Worm (Caenorhabditis elegans) whole organism, late embryonic: ENCODE data around the gene H20E11.2.
"Not testable (repeated sequence)": the region's sequence is repeated elsewhere in the genome, so short reads cannot be mapped to it uniquely, and the experiment has no call there.

Experiments used
- ama-1 ChIP-seq: fragments of 150-350 bp; optimal IDR thresholded peaks from 2 replicates; lab custom pipeline; 2014
- ceh-18 ChIP-seq: sonication (generic microtip); optimal IDR thresholded peaks from 2 replicates; lab custom pipeline; 2016; ENCODE audit warnings: missing genetic modification characterization, missing compliant biosample characterization
- fkh-10 ChIP-seq: fragments of 150-350 bp; optimal IDR thresholded peaks from 2 replicates; lab custom pipeline; 2014; ENCODE audit warnings: missing biosample characterization, missing genetic modification reagents, missing genetic modification characterization
- hlh-8 ChIP-seq: sonication (generic microtip); optimal IDR thresholded peaks from 2 replicates; lab custom pipeline; 2016; ENCODE audit warnings: missing genotype, missing genetic modification characterization, missing compliant biosample characterization
- madf-2 ChIP-seq: sonication (generic microtip); optimal IDR thresholded peaks from 2 replicates; lab custom pipeline; 2017; ENCODE audit warnings: missing genetic modification characterization, missing compliant biosample characterization
- nhr-232 ChIP-seq: sonication (generic microtip); optimal IDR thresholded peaks from 2 replicates; lab custom pipeline; 2016; ENCODE audit warnings: missing genetic modification characterization, missing compliant biosample characterization
- npax-4 ChIP-seq: sonication (generic microtip); optimal IDR thresholded peaks from 2 replicates; lab custom pipeline; 2016; ENCODE audit warnings: missing genetic modification characterization, missing compliant biosample characterization
- tbx-2 ChIP-seq: sonication (generic microtip); optimal IDR thresholded peaks from 2 replicates; lab custom pipeline; 2016; ENCODE audit warnings: missing genetic modification characterization, missing compliant biosample characterization

DNA sequence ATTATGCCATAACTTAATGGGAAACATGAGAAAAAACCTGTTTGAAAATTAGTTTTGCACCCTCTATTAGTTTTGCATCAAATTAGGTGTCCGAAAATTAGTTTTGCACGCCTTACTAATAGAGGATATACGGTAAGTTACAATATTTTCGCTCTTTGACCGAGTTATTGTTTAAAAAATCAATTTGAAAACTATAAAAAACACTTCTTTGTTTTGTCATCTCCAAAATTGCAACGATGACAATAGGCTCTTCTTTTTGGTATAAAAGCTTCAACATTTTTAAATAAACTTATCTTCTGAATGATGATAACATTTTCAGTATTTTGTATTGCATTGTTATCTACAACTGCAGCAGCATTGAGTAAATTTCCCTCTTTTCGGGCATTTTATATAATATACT lies at the start of gene H20E11.2:
- not testable (repeated sequence) for TF ChIP-seq ceh-18 (tag; lab: Kevin White, UChicago); fkh-10 (GFP tag; lab: Kevin White, UChicago); nhr-232 (tag; lab: Kevin White, UChicago); madf-2 (tag; lab: Kevin White, UChicago); hlh-8 (tag; lab: Kevin White, UChicago); ama-1 (lab: Kevin White, UChicago); npax-4 (tag; lab: Kevin White, UChicago); tbx-2
